Fruit fly (Drosophila melanogaster) S2 (cell line): Measurements from ENCODE around the gene inaF-A.

Experiments
- CG8478 ChIP-seq: fragments of >200 bp; optimal IDR thresholded peaks from 2 replicates; lab custom pipeline; 2018
- CTCF ChIP-seq, 2 experiments: fragments of >200 bp; optimal IDR thresholded peaks; 2 replicates each; lab custom pipeline; 2018

- peak; percentile 64 to 78 for TF ChIP-seq CTCF (optimal IDR thresholded peaks at IDR 0.05; lab: Kevin White, UChicago)
- no peak for TF ChIP-seq CG8478
Measured at dm6 chrX:11694959-11695882, 38.5 kb downstream of the inaF-A start, which contains the start of gene PhKgamma.
